Worm (Caenorhabditis elegans) whole organism, L1 larva: ENCODE data around the gene suox-1.

Experiments
- C16A3.4 ChIP-seq: fragments of 150-350 bp; optimal IDR thresholded peaks from 2 replicates; lab custom pipeline; 2014; ENCODE audit warnings: missing biosample characterization, missing genetic modification characterization
- C34B4.2 ChIP-seq: sonication (generic microtip); optimal IDR thresholded peaks from 2 replicates; lab custom pipeline; 2017; ENCODE audit warnings: mild to moderate bottlenecking, missing genetic modification characterization, missing compliant biosample characterization
- F16B12.6 ChIP-seq: fragments of 150-350 bp; optimal IDR thresholded peaks from 2 replicates; lab custom pipeline; 2014; ENCODE audit warnings: missing biosample characterization, missing genetic modification characterization
- Y116A8C.19 ChIP-seq: sonication (generic microtip); optimal IDR thresholded peaks from 2 replicates; lab custom pipeline; 2016; ENCODE audit warnings: missing compliant biosample characterization, missing genetic modification characterization, borderline replicate concordance
- aha-1 ChIP-seq: fragments of 150-350 bp; optimal IDR thresholded peaks from 2 replicates; lab custom pipeline; 2014; ENCODE audit warnings: missing biosample characterization, missing genetic modification characterization
- alr-1 ChIP-seq: fragments of 200-800 bp; sonication (Bioruptor generic); optimal IDR thresholded peaks from 2 replicates; lab custom pipeline; 2018; ENCODE audit warnings: borderline replicate concordance, mild to moderate bottlenecking, missing genetic modification characterization, missing compliant biosample characterization
- aly-2 ChIP-seq: fragments of 150-350 bp; optimal IDR thresholded peaks from 2 replicates; lab custom pipeline; 2014; ENCODE audit warnings: missing biosample characterization, missing genetic modification characterization
- ceh-63 ChIP-seq: fragments of 200-800 bp; sonication (Bioruptor generic); optimal IDR thresholded peaks from 2 replicates; lab custom pipeline; 2018; ENCODE audit warnings: mild to moderate bottlenecking, missing genetic modification characterization, missing compliant biosample characterization
- ceh-8 ChIP-seq: fragments of 200-800 bp; sonication (Bioruptor generic); optimal IDR thresholded peaks from 2 replicates; lab custom pipeline; 2018; ENCODE audit warnings: mild to moderate bottlenecking, missing genetic modification characterization, moderate library complexity, missing compliant biosample characterization
- ceh-82 ChIP-seq, 3 experiments: fragments of 150-350 bp in 1 of 3; sonication (generic microtip) in 2 of 3; optimal IDR thresholded peaks; 2 replicates each; lab custom pipeline; 2014 to 2017; ENCODE audit warnings: missing biosample characterization in 3 of 3, missing genetic modification characterization in 3 of 3
- ceh-88 ChIP-seq: fragments of 200-800 bp; sonication (Bioruptor generic); IDR thresholded peaks from 2 replicates; pipeline ENCODE4 v1.3.6; 2022; ENCODE audit warnings: missing genetic modification characterization, missing compliant biosample characterization
- efl-1 ChIP-seq, 4 experiments: fragments of 150-350 bp; optimal IDR thresholded peaks in 3 of 4; peaks in 1 of 4; 1 replicate in 1 of 4; 2 replicates in 3 of 4; lab custom pipeline; 2014; ENCODE audit warnings: missing biosample characterization in 2 of 4, missing genetic modification characterization in 2 of 4, missing genetic modification reagents in 2 of 4
- efl-3 ChIP-seq: fragments of 200-800 bp; sonication (Bioruptor generic); optimal IDR thresholded peaks from 2 replicates; lab custom pipeline; 2018; ENCODE audit warnings: mild to moderate bottlenecking, missing genetic modification characterization, missing compliant biosample characterization
- elt-2 ChIP-seq: sonication (generic microtip); optimal IDR thresholded peaks from 2 replicates; lab custom pipeline; 2016; ENCODE audit warnings: missing genetic modification characterization, mild to moderate bottlenecking, inconsistent platforms, missing compliant biosample characterization, missing genetic modification reagents
- ets-5 ChIP-seq: fragments of 200-800 bp; sonication (Bioruptor generic); IDR thresholded peaks from 2 replicates; pipeline ENCODE4 v1.3.6; 2022; ENCODE audit warnings: missing genetic modification characterization, missing compliant biosample characterization
- fkh-4 ChIP-seq: sonication (generic microtip); optimal IDR thresholded peaks from 2 replicates; lab custom pipeline; 2016; ENCODE audit warnings: missing compliant biosample characterization, missing genetic modification characterization, borderline replicate concordance
- fkh-8 ChIP-seq: sonication (generic microtip); optimal IDR thresholded peaks from 2 replicates; lab custom pipeline; 2016; ENCODE audit warnings: mild to moderate bottlenecking, missing genetic modification characterization, missing compliant biosample characterization
- hlh-17 ChIP-seq: fragments of 200-800 bp; sonication (Bioruptor generic); optimal IDR thresholded peaks from 2 replicates; lab custom pipeline; 2018; ENCODE audit warnings: missing genetic modification characterization, mild to moderate bottlenecking, missing compliant biosample characterization, moderate library complexity, borderline replicate concordance
- hlh-4 ChIP-seq: sonication (generic microtip); optimal IDR thresholded peaks from 2 replicates; lab custom pipeline; 2016; ENCODE audit warnings: mild to moderate bottlenecking, missing genetic modification characterization, missing compliant biosample characterization
- hpl-2 ChIP-seq: fragments of 150-350 bp; optimal IDR thresholded peaks from 2 replicates; lab custom pipeline; 2014; ENCODE audit warnings: missing biosample characterization, missing genetic modification reagents, missing genetic modification characterization
- isw-1 ChIP-seq: fragments of 200-800 bp; sonication (Bioruptor generic); IDR thresholded peaks from 2 replicates; pipeline ENCODE4 v1.3.6; 2022; ENCODE audit warnings: missing genetic modification characterization, missing compliant biosample characterization
- jun-1 ChIP-seq: fragments of 150-350 bp; optimal IDR thresholded peaks from 2 replicates; lab custom pipeline; 2014; ENCODE audit warnings: missing biosample characterization, missing genetic modification reagents, missing genetic modification characterization
- lin-13 ChIP-seq: fragments of 150-350 bp; optimal IDR thresholded peaks from 2 replicates; lab custom pipeline; 2014; ENCODE audit warnings: missing biosample characterization, missing genetic modification reagents, missing genetic modification characterization
- lin-14 ChIP-seq: fragments of 200-800 bp; sonication (Bioruptor generic); optimal IDR thresholded peaks from 2 replicates; lab custom pipeline; 2018; ENCODE audit warnings: mild to moderate bottlenecking, missing genetic modification characterization, moderate library complexity, missing compliant biosample characterization
- lsy-2 ChIP-seq, 2 experiments: fragments of 150-350 bp; optimal IDR thresholded peaks; 2 replicates each; lab custom pipeline; 2014; ENCODE audit warnings: missing biosample characterization in 2 of 2, missing genetic modification characterization in 2 of 2
- mab-9 ChIP-seq: fragments of 200-800 bp; sonication (Bioruptor generic); IDR thresholded peaks from 2 replicates; pipeline ENCODE4 v1.3.6; 2022; ENCODE audit warnings: missing genetic modification reagents, missing genetic modification characterization, missing compliant biosample characterization
- mdl-1 ChIP-seq, 2 experiments: fragments of 150-350 bp; optimal IDR thresholded peaks; 2 replicates each; lab custom pipeline; 2014 to 2017; ENCODE audit warnings: missing biosample characterization in 2 of 2, missing genetic modification characterization in 2 of 2, inconsistent platforms in 1 of 2
- mef-2 ChIP-seq: fragments of 150-350 bp; optimal IDR thresholded peaks from 2 replicates; lab custom pipeline; 2014; ENCODE audit warnings: missing biosample characterization, missing genetic modification characterization
- mep-1 ChIP-seq: fragments of 150-350 bp; optimal IDR thresholded peaks from 2 replicates; lab custom pipeline; 2014; ENCODE audit warnings: missing biosample characterization, missing genetic modification characterization
- nhr-11 ChIP-seq: fragments of 150-350 bp; optimal IDR thresholded peaks from 2 replicates; lab custom pipeline; 2014; ENCODE audit warnings: missing biosample characterization, missing genetic modification characterization
- nhr-12 ChIP-seq: sonication (generic microtip); optimal IDR thresholded peaks from 2 replicates; lab custom pipeline; 2017; ENCODE audit warnings: missing biosample characterization, missing genetic modification characterization
- nhr-20 ChIP-seq: sonication (generic microtip); optimal IDR thresholded peaks from 2 replicates; lab custom pipeline; 2016; ENCODE audit warnings: mild to moderate bottlenecking, missing genetic modification characterization, missing compliant biosample characterization
- nhr-71 ChIP-seq: sonication (generic microtip); optimal IDR thresholded peaks from 2 replicates; lab custom pipeline; 2016; ENCODE audit warnings: mild to moderate bottlenecking, missing genetic modification characterization, moderate library complexity, missing compliant biosample characterization
- nhr-76 ChIP-seq: sonication (generic microtip); optimal IDR thresholded peaks from 2 replicates; lab custom pipeline; 2017; ENCODE audit warnings: missing biosample characterization, missing genetic modification characterization
- nhr-77 ChIP-seq: fragments of 150-350 bp; optimal IDR thresholded peaks from 2 replicates; lab custom pipeline; 2014; ENCODE audit warnings: missing biosample characterization, missing genetic modification characterization
- nhr-85 ChIP-seq: sonication (generic microtip); peaks from one replicate; lab custom pipeline; 2016; ENCODE audit warnings: missing genetic modification characterization, inconsistent platforms, missing compliant biosample characterization
- pag-3 ChIP-seq: sonication (generic microtip); optimal IDR thresholded peaks from 2 replicates; lab custom pipeline; 2017; ENCODE audit warnings: missing genetic modification characterization, mild to moderate bottlenecking, missing compliant biosample characterization, antibody characterized with exemption, borderline replicate concordance; ENCODE audit not compliant: insufficient read depth
- pqm-1 ChIP-seq: sonication (generic microtip); optimal IDR thresholded peaks from 3 replicates; lab custom pipeline; 2017; ENCODE audit warnings: missing biosample characterization, missing genetic modification characterization
- rnt-1 ChIP-seq: sonication (generic microtip); optimal IDR thresholded peaks from 2 replicates; lab custom pipeline; 2016; ENCODE audit warnings: mild to moderate bottlenecking, missing genetic modification characterization, moderate library complexity, missing compliant biosample characterization
- skn-1 ChIP-seq: fragments of 150-350 bp; optimal IDR thresholded peaks from 2 replicates; lab custom pipeline; 2014; ENCODE audit warnings: missing biosample characterization, missing genetic modification characterization
- snpc-4 ChIP-seq: fragments of 150-350 bp; optimal IDR thresholded peaks from 2 replicates; lab custom pipeline; 2014; ENCODE audit warnings: missing biosample characterization, missing genetic modification characterization
- snu-23 ChIP-seq: sonication (generic microtip); optimal IDR thresholded peaks from 2 replicates; lab custom pipeline; 2016; ENCODE audit warnings: missing genetic modification characterization, missing compliant biosample characterization
- swsn-7 ChIP-seq: sonication (generic microtip); optimal IDR thresholded peaks from 2 replicates; lab custom pipeline; 2016; ENCODE audit warnings: missing genetic modification characterization, missing compliant biosample characterization
- tbx-2 ChIP-seq: sonication (generic microtip); optimal IDR thresholded peaks from 2 replicates; lab custom pipeline; 2016; ENCODE audit warnings: missing genetic modification characterization, missing compliant biosample characterization
- unc-30 ChIP-seq: sonication (generic microtip); optimal IDR thresholded peaks from 2 replicates; lab custom pipeline; 2017; ENCODE audit warnings: missing biosample characterization, missing genetic modification characterization
- vab-15 ChIP-seq: sonication (generic microtip); optimal IDR thresholded peaks from 2 replicates; lab custom pipeline; 2017; ENCODE audit warnings: missing genotype, mild to moderate bottlenecking, missing genetic modification characterization, missing compliant biosample characterization
- zip-4 ChIP-seq: fragments of 200-800 bp; sonication (Bioruptor generic); optimal IDR thresholded peaks from 2 replicates; lab custom pipeline; 2018; ENCODE audit warnings: mild to moderate bottlenecking, missing genetic modification characterization, moderate library complexity, missing compliant biosample characterization
- ztf-11 ChIP-seq, 2 experiments: sonication (generic microtip); optimal IDR thresholded peaks; 2 replicates each; lab custom pipeline; 2016 to 2017; ENCODE audit warnings: missing genetic modification characterization in 2 of 2, missing biosample characterization in 1 of 2, missing compliant biosample characterization in 1 of 2

Gene suox-1

ce11 chrX:15533260-15533659, 35.9 kb downstream of the suox-1 start (continued):
- TF ChIP-seq jun-1 (tag; lab: Kevin White, UChicago) (no peak), efl-3 (GFP tag; lab: Kevin White, UChicago) (no peak)

- peak; percentile 67 for TF ChIP-seq snpc-4 (tag; lab: Kevin White, UChicago)
These were observed 36.5 kb downstream of the suox-1 start for ce11 chrX:15533847-15534246.

ce11 chrX:15535190-15535636, 37.9 kb downstream of the suox-1 start:
- TF ChIP-seq F16B12.6 (tag; lab: Kevin White, UChicago) (no peak), pqm-1 (tag; lab: Kevin White, UChicago) (no peak), ztf-11 (tag; optimal IDR thresholded peaks at IDR 0.05; lab: Kevin White, UChicago) (peak in 1 of 2 experiments; percentile 23), hlh-17 (GFP tag; lab: Kevin White, UChicago) (no peak), hpl-2 (GFP tag; lab: Kevin White, UChicago) (no peak), ceh-88 (GFP tag; lab: Robert Waterston, UW) (peak; percentile 49; the same call in 1 of the 2 replicates), ets-5 (GFP tag; lab: Robert Waterston, UW) (no peak), aha-1 (tag; lab: Kevin White, UChicago) (no peak), nhr-12 (tag; lab: Kevin White, UChicago) (no peak), nhr-11 (tag; lab: Kevin White, UChicago) (no peak), snu-23 (GFP tag; lab: Kevin White, UChicago) (peak; percentile 71), rnt-1 (tag; lab: Kevin White, UChicago) (peak; percentile 73), nhr-85 (no peak), mef-2 (tag; lab: Kevin White, UChicago) (no peak), fkh-8 (tag; lab: Kevin White, UChicago) (peak; percentile 79), isw-1 (GFP tag; lab: Robert Waterston, UW) (peak; percentile 54), jun-1 (tag; lab: Kevin White, UChicago) (no peak), skn-1 (tag; lab: Kevin White, UChicago) (no peak), aly-2 (no peak), nhr-76 (tag; lab: Kevin White, UChicago) (no peak), hlh-4 (no peak), efl-1 (optimal IDR thresholded peaks at IDR 0.05; lab: Kevin White, UChicago) (peak; percentile 41 to 43), efl-1 (GFP tag; optimal IDR thresholded peaks at IDR 0.05 in 1 of 2; lab: Kevin White, UChicago) (no peak), fkh-4 (no peak), nhr-20 (tag; lab: Kevin White, UChicago) (peak; percentile 39), elt-2 (tag; lab: Kevin White, UChicago) (no peak), swsn-7 (peak; percentile 71), nhr-71 (peak; percentile 91), tbx-2 (tag; lab: Kevin White, UChicago) (peak; percentile 87), lsy-2 (tag; optimal IDR thresholded peaks at IDR 0.05; lab: Kevin White, UChicago) (peak; percentile 53 to 58), ceh-82 (tag; optimal IDR thresholded peaks at IDR 0.05; lab: Kevin White, UChicago) (peak; percentile 48 to 66 (median 51)), unc-30 (tag; lab: Kevin White, UChicago) (no peak), ceh-8 (GFP tag; lab: Kevin White, UChicago) (peak; percentile 61), mab-9 (GFP tag; lab: Robert Waterston, UW) (peak; percentile 75), alr-1 (tag; lab: Kevin White, UChicago) (no peak), vab-15 (no peak), mep-1 (tag; lab: Kevin White, UChicago) (peak; percentile 2), pag-3 (tag; lab: Kevin White, UChicago) (peak; percentile 89), lin-13 (GFP tag; lab: Kevin White, UChicago) (peak; percentile 58), lin-14 (GFP tag; lab: Kevin White, UChicago) (peak; percentile 96), nhr-77 (no peak), C34B4.2 (tag; lab: Kevin White, UChicago) (no peak), ceh-63 (GFP tag; lab: Kevin White, UChicago) (peak; percentile 66), zip-4 (GFP tag; lab: Kevin White, UChicago) (peak; percentile 10), C16A3.4 (tag; lab: Kevin White, UChicago) (no peak), mdl-1 (tag; optimal IDR thresholded peaks at IDR 0.05; lab: Kevin White, UChicago) (peak in 1 of 2 experiments; percentile 14), Y116A8C.19 (tag; lab: Kevin White, UChicago) (no peak)
